Worm (Caenorhabditis elegans): Measurements from ENCODE around the gene srh-33.

The srh-33 gene

DNA sequence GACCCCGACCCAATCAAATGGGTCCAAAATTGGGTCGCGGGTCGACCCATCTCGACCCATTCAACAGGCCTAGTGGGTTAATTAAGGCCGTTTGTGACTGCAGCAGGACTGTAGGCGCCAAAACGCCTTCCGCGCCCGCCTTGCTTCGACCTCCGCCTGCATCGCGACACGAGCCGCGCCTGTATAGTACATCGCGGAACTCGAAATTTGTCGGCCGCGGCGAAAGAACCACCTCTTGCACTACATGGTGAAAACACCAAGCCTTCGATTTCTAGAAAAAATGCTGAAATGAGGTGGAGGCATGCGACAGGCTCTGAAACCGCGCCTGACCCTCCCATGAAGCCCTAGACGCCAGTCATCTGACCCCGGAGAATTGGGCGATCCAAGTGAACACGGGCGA is 44.9 kb upstream of the srh-33 start (continued):
- TF ChIP-seq tag-97 (GFP tag; IDR thresholded peaks at IDR 0.05): no peak
- TF ChIP-seq daf-12 (tag; optimal IDR thresholded peaks at IDR 0.05): no peak

DNA sequence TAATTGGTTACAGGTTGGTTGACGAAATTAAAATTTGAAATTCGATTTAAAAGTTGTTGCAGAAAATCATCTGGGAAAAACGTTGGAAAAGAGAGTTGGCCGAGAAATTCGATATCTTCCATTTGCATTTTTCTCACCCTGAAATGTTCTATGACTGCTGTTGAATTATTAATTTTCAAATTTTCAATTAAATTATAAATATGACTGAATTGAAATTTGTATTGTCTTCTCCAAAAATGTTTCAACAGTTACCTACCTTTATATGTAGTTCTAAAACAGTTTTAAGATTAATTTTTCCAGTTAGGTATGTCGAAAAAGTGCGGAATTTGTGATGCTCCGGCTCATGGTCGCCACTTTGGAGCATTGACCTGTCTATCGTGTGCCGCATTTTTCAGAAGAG is 43.6 kb upstream of the srh-33 start, which contains the start of gene nhr-211:
Gene nhr-211 (plus strand): TSS at position 301 of the 400 bp plus-strand sequence.
- TF ChIP-seq zip-11 (GFP tag; IDR thresholded peaks at IDR 0.05) (no peak), aha-1 (tag) (no peak), tag-97 (GFP tag; IDR thresholded peaks at IDR 0.05) (no peak), arid-1 (GFP tag; conservative IDR thresholded peaks at IDR 0.05) (no peak), attf-4 (tag; optimal IDR thresholded peaks at IDR 0.05) (no peak), ztf-7 (tag; optimal IDR thresholded peaks at IDR 0.05) (no peak), gei-8 (GFP tag; optimal IDR thresholded peaks at IDR 0.05) (no peak), ceh-28 (tag; optimal IDR thresholded peaks at IDR 0.05) (no peak)

- TF ChIP-seq zip-2 (tag; optimal IDR thresholded peaks at IDR 0.05): no peak
- 0 out of 2 replicates have a peak, but pooled peaks have one; percentile 16 for TF ChIP-seq tra-1 (GFP tag; IDR thresholded peaks at IDR 0.05)
- TF ChIP-seq fkh-10 (GFP tag; optimal IDR thresholded peaks at IDR 0.05): no peak
- TF ChIP-seq hlh-30 (tag; optimal IDR thresholded peaks at IDR 0.05; ENCODE audit: insufficient read depth): peak; percentile 28
- no peak for TF ChIP-seq daf-16 (GFP tag; optimal IDR thresholded peaks at IDR 0.05)
- TF ChIP-seq daf-16 (tag; optimal IDR thresholded peaks at IDR 0.05): peak; percentile 47
- TF ChIP-seq hlh-11 (tag; optimal IDR thresholded peaks at IDR 0.05): peak; percentile 26
- TF ChIP-seq unc-130 (GFP tag; optimal IDR thresholded peaks at IDR 0.05): no peak
- TF ChIP-seq nhr-28 (tag; optimal IDR thresholded peaks at IDR 0.05): peak; percentile 82
- peak; percentile 25; the same call in 1 of the 2 replicates for TF ChIP-seq dmd-6 (GFP tag; IDR thresholded peaks at IDR 0.05)
- TF ChIP-seq dve-1 (tag; optimal IDR thresholded peaks at IDR 0.05; ENCODE audit: insufficient read depth): peak; percentile 45
- TF ChIP-seq pqm-1 (tag; optimal IDR thresholded peaks at IDR 0.05): peak; percentile 13
- TF ChIP-seq php-3 (GFP tag; IDR thresholded peaks at IDR 0.05): 0 out of 2 replicates have a peak, but pooled peaks have one; percentile 10
Observed at ce11 chrV:484285-484890, 41.3 kb upstream of the srh-33 start, which contains the start of gene nhr-212. Gene nhr-212 (plus strand): TSS chrV:484857.

DNA sequence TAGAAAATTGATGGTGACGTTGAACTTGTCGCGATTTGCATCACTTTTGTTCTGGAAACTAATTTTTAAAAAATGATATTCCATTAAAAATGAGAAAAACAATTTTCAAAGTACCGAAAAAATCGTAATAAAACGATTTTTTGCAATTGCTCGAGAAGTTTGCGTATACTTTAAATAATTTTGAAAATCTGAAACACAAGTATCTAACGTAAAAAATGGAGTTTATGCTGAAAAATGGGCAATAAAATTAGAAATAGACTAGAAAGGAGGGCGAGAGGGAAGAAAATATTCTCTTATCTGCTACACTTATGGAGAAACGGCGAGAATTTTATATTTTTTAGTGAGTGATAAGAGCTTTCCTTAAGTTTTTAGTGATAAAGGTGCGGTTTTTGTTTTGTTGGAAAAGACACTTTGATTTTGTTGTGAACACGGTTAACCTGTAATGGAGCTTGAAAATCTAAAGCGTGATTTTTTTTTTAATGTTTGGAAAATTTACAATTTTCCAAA is 40.2 kb upstream of the srh-33 start, which contains the start of gene nhr-130:
Gene nhr-130 (minus strand): TSS at position 51 of the 507 bp plus-strand sequence.
- TF ChIP-seq hlh-11 (tag; optimal IDR thresholded peaks at IDR 0.05) (peak; percentile 31), dve-1 (tag; optimal IDR thresholded peaks at IDR 0.05; ENCODE audit: insufficient read depth) (peak; percentile 65), vab-7 (GFP tag; IDR thresholded peaks at IDR 0.05) (no peak), daf-16 (GFP tag; optimal IDR thresholded peaks at IDR 0.05) (no peak), daf-16 (tag; optimal IDR thresholded peaks at IDR 0.05) (peak; percentile 86), pqm-1 (tag; optimal IDR thresholded peaks at IDR 0.05) (peak; percentile 81), dmd-6 (GFP tag; IDR thresholded peaks at IDR 0.05) (peak; percentile 57), R02D3.7 (tag; optimal IDR thresholded peaks at IDR 0.05) (no peak), nhr-77 (tag; optimal IDR thresholded peaks at IDR 0.05) (peak; percentile 48), fos-1 (tag; optimal IDR thresholded peaks at IDR 0.05) (no peak), snpc-1.2 (GFP tag; IDR thresholded peaks at IDR 0.05) (no peak), gei-8 (GFP tag; optimal IDR thresholded peaks at IDR 0.05) (no peak), aha-1 (tag) (peak; percentile 46), ceh-32 (tag; optimal IDR thresholded peaks at IDR 0.05; ENCODE audit: poor library complexity) (no peak), lin-39 (tag; optimal IDR thresholded peaks at IDR 0.05) (no peak), nhr-28 (tag; optimal IDR thresholded peaks at IDR 0.05) (peak; percentile 91), egl-27 (tag; optimal IDR thresholded peaks at IDR 0.05) (no peak), nhr-102 (tag; optimal IDR thresholded peaks at IDR 0.05) (peak; percentile 1), ceh-82 (tag; optimal IDR thresholded peaks at IDR 0.05) (no peak), php-3 (GFP tag; IDR thresholded peaks at IDR 0.05) (peak; percentile 80), daf-8 (GFP tag; IDR thresholded peaks at IDR 0.05) (no peak), T20F7.1 (GFP tag; optimal IDR thresholded peaks at IDR 0.05) (no peak), mdl-1 (tag; optimal IDR thresholded peaks at IDR 0.05) (no peak), fkh-10 (GFP tag; optimal IDR thresholded peaks at IDR 0.05) (no peak)
